Worm (Caenorhabditis elegans): ENCODE measurements around the gene F11G11.13.

DNA sequence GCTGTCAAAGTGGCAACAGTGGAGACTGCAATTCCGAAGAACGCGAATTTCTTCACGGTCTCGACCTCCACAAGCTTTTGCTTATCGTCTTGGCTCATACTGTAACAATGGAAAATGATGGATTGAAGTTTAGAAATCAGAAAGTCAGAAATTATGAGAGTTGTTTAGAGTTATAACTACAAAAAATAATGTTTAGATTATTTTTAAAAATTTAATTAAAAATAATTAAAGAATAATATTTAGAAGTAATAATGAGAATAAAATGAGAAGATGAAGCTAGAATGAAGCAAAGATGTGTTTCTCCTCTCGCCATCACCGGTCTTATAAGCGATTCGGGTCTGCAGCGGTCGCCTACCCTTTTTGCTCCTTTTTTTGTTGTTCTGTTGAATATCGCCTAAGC lies 3.0 kb downstream of the F11G11.13 start, which contains the start of gene col-73:
- TF ChIP-seq ama-1 (optimal IDR thresholded peaks at IDR 0.05) (no peak), ama-1 (GFP tag; optimal IDR thresholded peaks at IDR 0.05) (no peak), ekl-4 (GFP tag; IDR thresholded peaks at IDR 0.05) (no peak), ceh-27 (GFP tag; optimal IDR thresholded peaks at IDR 0.05) (no peak)

Data from whole organism, young adult.